Worm (Caenorhabditis elegans): ENCODE results near the gene rtfo-1.

The rtfo-1 gene

ce11 chrV:9587619-9588018 lies 5.2 kb upstream of the rtfo-1 start:
- TF ChIP-seq aly-2 (tag; optimal IDR thresholded peaks at IDR 0.05), result no peak
- peak; percentile 14 for TF ChIP-seq nhr-25 (tag; optimal IDR thresholded peaks at IDR 0.05)

DNA sequence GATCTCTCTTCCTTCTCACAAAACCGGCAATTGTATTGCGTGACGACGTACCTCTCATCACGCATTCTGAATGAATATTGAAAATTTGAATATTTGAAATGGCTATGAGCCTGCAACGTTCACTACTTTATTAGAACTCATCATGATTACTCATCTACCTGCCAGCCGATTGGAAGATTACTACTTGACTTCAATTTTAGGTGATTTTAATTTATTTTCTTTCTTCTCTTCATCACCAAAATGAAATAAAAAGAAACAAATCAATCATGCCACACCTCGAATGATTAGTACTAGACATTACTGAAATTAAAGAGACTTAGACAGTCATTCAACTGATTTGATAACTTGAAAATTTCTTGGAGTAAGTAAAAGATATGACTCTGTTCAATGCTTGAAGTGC lies 1.8 kb upstream of the rtfo-1 start:
- TF ChIP-seq alr-1 (tag; optimal IDR thresholded peaks at IDR 0.05) (no peak), crh-2 (tag; optimal IDR thresholded peaks at IDR 0.05) (peak; percentile 67)

DNA sequence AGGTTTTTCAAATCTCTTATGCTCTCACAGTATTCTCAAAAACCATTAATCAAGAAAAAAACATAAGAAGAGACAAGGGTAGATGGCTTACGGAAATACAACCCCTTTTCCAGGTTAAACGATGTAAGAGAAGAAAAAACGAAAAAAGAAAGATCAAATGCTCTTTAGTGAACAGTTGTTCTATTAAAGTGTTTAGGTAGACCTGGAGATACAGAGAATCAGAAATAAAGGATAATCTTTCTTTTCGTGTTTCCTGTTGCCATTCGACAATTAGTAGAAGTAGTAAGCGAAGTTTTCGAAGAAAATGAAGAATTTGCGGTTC lies 840 bp upstream of the rtfo-1 start, which contains the start of gene K09G1.1:
Gene K09G1.1, plus strand, starts transcription at position 223 of the 322 bp plus-strand sequence.
- TF ChIP-seq blmp-1 (tag; optimal IDR thresholded peaks at IDR 0.05; ENCODE audit: insufficient read depth) (no peak), unc-55 (GFP tag; optimal IDR thresholded peaks at IDR 0.05) (no peak)

ce11 chrV:9576991-9577390 lies 5.5 kb downstream of the rtfo-1 start, which contains the start of gene F25B3.2:
TSS of gene F25B3.2 (plus strand) at chrV:9577291.
- TF ChIP-seq R02D3.7 (tag; optimal IDR thresholded peaks at IDR 0.05) (no peak), mdl-1 (tag; optimal IDR thresholded peaks at IDR 0.05) (no peak), zag-1 (tag; optimal IDR thresholded peaks at IDR 0.05) (no peak), mbf-1 (tag; optimal IDR thresholded peaks at IDR 0.05) (no peak), ztf-4 (tag; optimal IDR thresholded peaks at IDR 0.05) (no peak), nhr-11 (tag; optimal IDR thresholded peaks at IDR 0.05) (no peak), nhr-77 (tag; optimal IDR thresholded peaks at IDR 0.05) (no peak), gmeb-1 (tag; optimal IDR thresholded peaks at IDR 0.05) (no peak), crh-2 (tag; optimal IDR thresholded peaks at IDR 0.05) (no peak), ZK546.5 (tag; optimal IDR thresholded peaks at IDR 0.05) (no peak), ztf-1 (GFP tag; conservative IDR thresholded peaks at IDR 0.05) (no peak), nhr-237 (tag; optimal IDR thresholded peaks at IDR 0.05) (no peak), aly-2 (tag; optimal IDR thresholded peaks at IDR 0.05) (no peak), dmd-4 (tag; optimal IDR thresholded peaks at IDR 0.05) (no peak), alr-1 (tag; optimal IDR thresholded peaks at IDR 0.05) (no peak)

DNA sequence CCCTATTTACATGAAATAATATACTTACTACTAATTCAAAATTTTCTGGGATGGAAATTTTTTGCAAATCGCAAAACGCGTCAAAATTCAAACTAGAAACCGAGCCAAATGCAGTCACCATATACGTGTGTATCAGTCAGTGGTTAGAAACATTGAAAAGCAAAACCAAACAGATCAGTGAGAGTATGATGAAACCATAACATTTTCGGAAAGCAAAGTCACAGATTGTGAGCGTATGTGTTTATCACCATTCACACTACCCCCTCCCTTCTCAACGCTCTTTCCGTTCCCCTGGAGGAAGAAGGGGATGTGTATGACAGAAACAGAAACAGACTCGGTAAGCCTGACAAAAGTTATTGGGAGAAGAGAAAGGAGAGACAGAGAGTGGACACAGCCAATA lies 10.8 kb downstream of the rtfo-1 start:
- no peak for TF ChIP-seq sma-9 (GFP tag; optimal IDR thresholded peaks at IDR 0.05)
- TF ChIP-seq sma-9 (tag; optimal IDR thresholded peaks at IDR 0.05), result no peak
- TF ChIP-seq unc-39 (tag; optimal IDR thresholded peaks at IDR 0.05), result no peak
- TF ChIP-seq gmeb-1 (tag; optimal IDR thresholded peaks at IDR 0.05), result no peak
- no peak for TF ChIP-seq mbf-1 (tag; optimal IDR thresholded peaks at IDR 0.05)
- no peak for TF ChIP-seq elt-3 (tag; optimal IDR thresholded peaks at IDR 0.05)
- TF ChIP-seq nhr-21 (tag; optimal IDR thresholded peaks at IDR 0.05), result no peak
- no peak for TF ChIP-seq unc-55 (GFP tag; optimal IDR thresholded peaks at IDR 0.05)
- no peak for TF ChIP-seq egl-27 (tag; optimal IDR thresholded peaks at IDR 0.05)
- no peak for TF ChIP-seq nhr-129 (tag; optimal IDR thresholded peaks at IDR 0.05)
- TF ChIP-seq ztf-1 (GFP tag; conservative IDR thresholded peaks at IDR 0.05), result no peak
- no peak for TF ChIP-seq Y55F3AM.14 (GFP tag; optimal IDR thresholded peaks at IDR 0.05)
- no peak for TF ChIP-seq mab-5 (tag; optimal IDR thresholded peaks at IDR 0.05)
- TF ChIP-seq ama-1 (optimal IDR thresholded peaks at IDR 0.05), result no peak
- TF ChIP-seq sem-4 (tag; optimal IDR thresholded peaks at IDR 0.05), result no peak
- no peak for TF ChIP-seq lin-11 (tag; optimal IDR thresholded peaks at IDR 0.05)
- TF ChIP-seq nhr-6 (tag; optimal IDR thresholded peaks at IDR 0.05), result no peak
- TF ChIP-seq dmd-4 (tag; optimal IDR thresholded peaks at IDR 0.05), result no peak

ce11 chrV:9571056-9571455 lies 11.4 kb downstream of the rtfo-1 start:
- no peak for TF ChIP-seq peb-1 (tag; optimal IDR thresholded peaks at IDR 0.05)
- no peak for TF ChIP-seq Y55F3AM.14 (GFP tag; optimal IDR thresholded peaks at IDR 0.05)
- no peak for TF ChIP-seq lin-39 (tag; optimal IDR thresholded peaks at IDR 0.05)
- TF ChIP-seq lin-11 (tag; optimal IDR thresholded peaks at IDR 0.05), result no peak
- TF ChIP-seq nhr-23 (tag; optimal IDR thresholded peaks at IDR 0.05), result no peak
- no peak for TF ChIP-seq fos-1 (tag; optimal IDR thresholded peaks at IDR 0.05)
- TF ChIP-seq mdl-1 (tag; optimal IDR thresholded peaks at IDR 0.05), result no peak
- TF ChIP-seq alr-1 (tag; optimal IDR thresholded peaks at IDR 0.05), result no peak
- no peak for TF ChIP-seq unc-39 (tag; optimal IDR thresholded peaks at IDR 0.05)
- no peak for TF ChIP-seq sem-4 (tag; optimal IDR thresholded peaks at IDR 0.05)
- TF ChIP-seq sma-9 (GFP tag; optimal IDR thresholded peaks at IDR 0.05), result no peak
- no peak for TF ChIP-seq sma-9 (tag; optimal IDR thresholded peaks at IDR 0.05)
- no peak for TF ChIP-seq elt-1 (tag; optimal IDR thresholded peaks at IDR 0.05)
- TF ChIP-seq nhr-237 (tag; optimal IDR thresholded peaks at IDR 0.05), result no peak
- TF ChIP-seq snpc-4 (tag; optimal IDR thresholded peaks at IDR 0.05), result no peak
- no peak for TF ChIP-seq nhr-11 (tag; optimal IDR thresholded peaks at IDR 0.05)
- no peak for TF ChIP-seq elt-3 (tag; optimal IDR thresholded peaks at IDR 0.05)
- TF ChIP-seq ama-1 (optimal IDR thresholded peaks at IDR 0.05), result no peak
- no peak for TF ChIP-seq mbf-1 (tag; optimal IDR thresholded peaks at IDR 0.05)
- TF ChIP-seq lsy-2 (tag; optimal IDR thresholded peaks at IDR 0.05), result no peak
- TF ChIP-seq unc-55 (GFP tag; optimal IDR thresholded peaks at IDR 0.05), result no peak
